Worm (Caenorhabditis elegans) whole organism, L2 larva: ENCODE results near the gene egl-19.
A peak's percentile ranks its signal among the peaks of the same experiment; 100 is the strongest.

Experiments used
- C34F6.9 ChIP-seq: fragments of 150-350 bp; optimal IDR thresholded peaks from 2 replicates; lab custom pipeline; 2014; ENCODE audit warnings: missing biosample characterization, missing genetic modification characterization
- F13H6.1 ChIP-seq: sonication (generic microtip); optimal IDR thresholded peaks from 2 replicates; lab custom pipeline; 2016; ENCODE audit warnings: missing genetic modification characterization, missing compliant biosample characterization
- alr-1 ChIP-seq: fragments of 150-350 bp; optimal IDR thresholded peaks from 2 replicates; lab custom pipeline; 2014; ENCODE audit warnings: missing biosample characterization, missing genetic modification characterization
- aly-2 ChIP-seq: fragments of 150-350 bp; optimal IDR thresholded peaks from 2 replicates; lab custom pipeline; 2014; ENCODE audit warnings: missing biosample characterization, missing genetic modification characterization
- ama-1 ChIP-seq: fragments of 150-350 bp; optimal IDR thresholded peaks from 2 replicates; lab custom pipeline; 2018; ENCODE audit warnings: inconsistent platforms
- ceh-82 ChIP-seq: fragments of 150-350 bp; optimal IDR thresholded peaks from 2 replicates; lab custom pipeline; 2014; ENCODE audit warnings: missing biosample characterization, missing genetic modification characterization
- crh-2 ChIP-seq: sonication (generic microtip); optimal IDR thresholded peaks from 2 replicates; lab custom pipeline; 2017; ENCODE audit warnings: missing biosample characterization, missing genetic modification characterization
- egl-27 ChIP-seq: sonication (generic microtip); optimal IDR thresholded peaks from 3 replicates; lab custom pipeline; 2017; ENCODE audit warnings: missing biosample characterization, missing genetic modification reagents, missing genetic modification characterization
- elt-1 ChIP-seq: fragments of 150-350 bp; optimal IDR thresholded peaks from 2 replicates; lab custom pipeline; 2014; ENCODE audit warnings: missing biosample characterization, missing genetic modification characterization
- elt-3 ChIP-seq: sonication (generic microtip); optimal IDR thresholded peaks from 2 replicates; lab custom pipeline; 2017; ENCODE audit warnings: missing biosample characterization, missing genetic modification characterization
- gmeb-1 ChIP-seq: fragments of 150-350 bp; optimal IDR thresholded peaks from 2 replicates; lab custom pipeline; 2014; ENCODE audit warnings: missing biosample characterization, missing genetic modification characterization
- lin-11 ChIP-seq: fragments of 150-350 bp; sonication (generic microtip); optimal IDR thresholded peaks from 2 replicates; lab custom pipeline; 2014; ENCODE audit warnings: missing biosample characterization, missing genetic modification characterization, inconsistent platforms, mixed read lengths
- lin-13 ChIP-seq: fragments of 150-350 bp; optimal IDR thresholded peaks from 2 replicates; lab custom pipeline; 2014; ENCODE audit warnings: missing biosample characterization, missing genetic modification reagents, missing genetic modification characterization
- lin-39 ChIP-seq: fragments of 150-350 bp; optimal IDR thresholded peaks from 2 replicates; lab custom pipeline; 2014; ENCODE audit warnings: missing biosample characterization, missing genetic modification reagents, missing genetic modification characterization
- lsy-2 ChIP-seq, 2 experiments: fragments of 150-350 bp in 1 of 2; sonication (generic microtip) in 1 of 2; optimal IDR thresholded peaks; 2 replicates each; lab custom pipeline; 2014 to 2017; ENCODE audit warnings: missing biosample characterization in 2 of 2, missing genetic modification characterization in 2 of 2
- mab-5 ChIP-seq: fragments of 150-350 bp; optimal IDR thresholded peaks from 2 replicates; lab custom pipeline; 2014; ENCODE audit warnings: missing biosample characterization, missing genetic modification characterization
- mdl-1 ChIP-seq, 2 experiments: fragments of 150-350 bp in 1 of 2; sonication (generic microtip) in 1 of 2; optimal IDR thresholded peaks; 2 replicates each; lab custom pipeline; 2017; ENCODE audit warnings: missing biosample characterization in 2 of 2, missing genetic modification characterization in 2 of 2
- nhr-11 ChIP-seq: fragments of 150-350 bp; optimal IDR thresholded peaks from 2 replicates; lab custom pipeline; 2014; ENCODE audit warnings: missing biosample characterization, missing genetic modification characterization
- nhr-129 ChIP-seq: fragments of 150-350 bp; optimal IDR thresholded peaks from 2 replicates; lab custom pipeline; 2014; ENCODE audit warnings: missing biosample characterization, missing genetic modification characterization
- nhr-23 ChIP-seq: fragments of 150-350 bp; optimal IDR thresholded peaks from 2 replicates; lab custom pipeline; 2014; ENCODE audit warnings: missing biosample characterization, missing genetic modification reagents, missing genetic modification characterization
- nhr-237 ChIP-seq: fragments of 150-350 bp; optimal IDR thresholded peaks from 2 replicates; lab custom pipeline; 2014; ENCODE audit warnings: missing biosample characterization, missing genetic modification characterization
- nhr-25 ChIP-seq: fragments of 150-350 bp; sonication (generic microtip); optimal IDR thresholded peaks from 3 replicates; lab custom pipeline; 2014; ENCODE audit warnings: missing biosample characterization, missing genetic modification characterization
- nhr-77 ChIP-seq: fragments of 150-350 bp; optimal IDR thresholded peaks from 2 replicates; lab custom pipeline; 2014; ENCODE audit warnings: missing biosample characterization, missing genetic modification characterization
- peb-1 ChIP-seq: fragments of 150-350 bp; optimal IDR thresholded peaks from 2 replicates; lab custom pipeline; 2014; ENCODE audit warnings: missing biosample characterization, missing genetic modification characterization
- sem-4 ChIP-seq: fragments of 150-350 bp; optimal IDR thresholded peaks from 2 replicates; lab custom pipeline; 2014; ENCODE audit warnings: missing biosample characterization, missing genetic modification reagents, missing genetic modification characterization
- skn-1 ChIP-seq: sonication (generic microtip); optimal IDR thresholded peaks from 2 replicates; lab custom pipeline; 2017; ENCODE audit warnings: missing biosample characterization, missing genetic modification characterization
- sma-9 ChIP-seq, 2 experiments: fragments of 150-350 bp in 1 of 2; sonication (generic microtip) in 1 of 2; optimal IDR thresholded peaks; 2 replicates each; lab custom pipeline; 2014 to 2016; ENCODE audit warnings: missing genetic modification characterization in 2 of 2, mild to moderate bottlenecking in 1 of 2, missing biosample characterization in 1 of 2, missing compliant biosample characterization in 1 of 2, missing genetic modification reagents in 1 of 2, moderate library complexity in 1 of 2
- snpc-4 ChIP-seq: fragments of 150-350 bp; optimal IDR thresholded peaks from 2 replicates; lab custom pipeline; 2014; ENCODE audit warnings: missing biosample characterization, missing genetic modification characterization
- unc-39 ChIP-seq: fragments of 150-350 bp; optimal IDR thresholded peaks from 2 replicates; lab custom pipeline; 2014; ENCODE audit warnings: missing biosample characterization, missing genetic modification characterization
- unc-55 ChIP-seq: fragments of 150-350 bp; sonication (generic microtip); optimal IDR thresholded peaks from 3 replicates; lab custom pipeline; 2014; ENCODE audit warnings: missing biosample characterization, missing genetic modification reagents, missing genetic modification characterization
- unc-62 ChIP-seq: fragments of 150-350 bp; optimal IDR thresholded peaks from 2 replicates; lab custom pipeline; 2014; ENCODE audit warnings: missing biosample characterization, missing genetic modification reagents, missing genetic modification characterization
- zag-1 ChIP-seq: fragments of 150-350 bp; optimal IDR thresholded peaks from 2 replicates; lab custom pipeline; 2014; ENCODE audit warnings: missing biosample characterization, missing genetic modification characterization
- ztf-1 ChIP-seq: fragments of 200-800 bp; sonication (Bioruptor generic); conservative IDR thresholded peaks from 2 replicates; pipeline ENCODE4 v1.3.6; 2022; ENCODE audit warnings: missing genetic modification characterization, missing compliant biosample characterization
- ztf-11 ChIP-seq: sonication (generic microtip); optimal IDR thresholded peaks from 2 replicates; lab custom pipeline; 2017; ENCODE audit warnings: missing biosample characterization, missing genetic modification characterization

The egl-19 gene

ce11 chrIV:7426055-7426454 is 20.7 kb downstream of the egl-19 start:
- TF ChIP-seq lsy-2 (tag; optimal IDR thresholded peaks at IDR 0.05; lab: Kevin White, UChicago) (no peak), nhr-23 (tag; lab: Kevin White, UChicago) (no peak), C34F6.9 (tag; lab: Kevin White, UChicago) (peak; percentile 7), F13H6.1 (peak; percentile 66), ztf-1 (GFP tag; lab: Robert Waterston, UW) (no peak), skn-1 (no peak), nhr-129 (tag; lab: Kevin White, UChicago) (peak; percentile 27), ztf-11 (tag; lab: Kevin White, UChicago) (no peak), ceh-82 (tag; lab: Kevin White, UChicago) (no peak), unc-62 (GFP tag; lab: Kevin White, UChicago) (no peak), gmeb-1 (tag; lab: Kevin White, UChicago) (no peak), peb-1 (tag; lab: Kevin White, UChicago) (no peak)

ce11 chrIV:7428347-7428746 is 23.0 kb downstream of the egl-19 start:
- TF ChIP-seq nhr-129 (tag; lab: Kevin White, UChicago): peak; percentile 19
- TF ChIP-seq aly-2 (tag; lab: Kevin White, UChicago): no peak
- TF ChIP-seq lsy-2 (tag; optimal IDR thresholded peaks at IDR 0.05; lab: Kevin White, UChicago): peak in 1 of 2 experiments; percentile 8

- TF ChIP-seq crh-2 (tag; lab: Kevin White, UChicago) (no peak), elt-3 (tag; lab: Kevin White, UChicago) (no peak), nhr-77 (no peak), C34F6.9 (tag; lab: Kevin White, UChicago) (no peak), unc-55 (GFP tag; lab: Kevin White, UChicago) (no peak), unc-39 (tag; lab: Kevin White, UChicago) (no peak), nhr-25 (tag; lab: Kevin White, UChicago) (no peak), sma-9 (GFP tag; optimal IDR thresholded peaks at IDR 0.05; lab: Kevin White, UChicago) (peak; percentile 40), sma-9 (tag; optimal IDR thresholded peaks at IDR 0.05; lab: Kevin White, UChicago) (no peak), ztf-11 (tag; lab: Kevin White, UChicago) (no peak), elt-1 (tag; lab: Kevin White, UChicago) (no peak), lsy-2 (tag; optimal IDR thresholded peaks at IDR 0.05; lab: Kevin White, UChicago) (no peak), egl-27 (tag; lab: Kevin White, UChicago) (no peak), gmeb-1 (tag; lab: Kevin White, UChicago) (no peak), lin-13 (GFP tag; lab: Kevin White, UChicago) (no peak), nhr-129 (tag; lab: Kevin White, UChicago) (peak; percentile 32), nhr-237 (no peak), skn-1 (no peak), zag-1 (no peak), mab-5 (tag; lab: Kevin White, UChicago) (peak; percentile 27), lin-39 (no peak), ztf-1 (GFP tag; lab: Robert Waterston, UW) (no peak), sem-4 (tag; lab: Kevin White, UChicago) (no peak), nhr-11 (tag; lab: Kevin White, UChicago) (no peak), F13H6.1 (peak; percentile 37), snpc-4 (no peak), lin-11 (tag; lab: Kevin White, UChicago) (no peak), unc-62 (GFP tag; lab: Kevin White, UChicago) (no peak)
Observed at ce11 chrIV:7428998-7429397, 23.6 kb downstream of the egl-19 start.

ce11 chrIV:7433858-7434257 is 28.5 kb downstream of the egl-19 start, which contains the start of gene B0496.11:
Gene B0496.11 (minus strand): TSS chrIV:7433958.
- TF ChIP-seq mab-5 (tag; lab: Kevin White, UChicago) (no peak), ama-1 (lab: Kevin White, UChicago) (no peak), mdl-1 (tag; optimal IDR thresholded peaks at IDR 0.05; lab: Kevin White, UChicago) (no peak)

- TF ChIP-seq ztf-11 (tag; lab: Kevin White, UChicago): no peak
- no peak for TF ChIP-seq alr-1 (tag; lab: Kevin White, UChicago)
Observed at ce11 chrIV:7439377-7439776, 34.0 kb downstream of the egl-19 start.
